Worm (Caenorhabditis elegans) whole organism, late embryonic: ENCODE measurements around the gene sgk-1.

Experiments used
- che-1 ChIP-seq: sonication (generic microtip); optimal IDR thresholded peaks from 2 replicates; lab custom pipeline; 2016; ENCODE audit warnings: mild to moderate bottlenecking, missing genetic modification characterization, missing compliant biosample characterization
- dmd-4 ChIP-seq: sonication (generic microtip); optimal IDR thresholded peaks from 2 replicates; lab custom pipeline; 2016; ENCODE audit warnings: borderline replicate concordance, missing genetic modification characterization, missing compliant biosample characterization
- fkh-6 ChIP-seq: sonication (generic microtip); optimal IDR thresholded peaks from 2 replicates; lab custom pipeline; 2016; ENCODE audit warnings: missing genetic modification characterization, missing compliant biosample characterization
- nhr-11 ChIP-seq: fragments of 150-350 bp; optimal IDR thresholded peaks from 2 replicates; lab custom pipeline; 2014; ENCODE audit warnings: missing biosample characterization, missing genetic modification characterization
- pha-4 ChIP-seq: fragments of 150-350 bp; optimal IDR thresholded peaks from 2 replicates; lab custom pipeline; 2018; ENCODE audit warnings: missing biosample characterization, missing genetic modification reagents, missing genetic modification characterization
- sox-4 ChIP-seq: sonication (generic microtip); optimal IDR thresholded peaks from 2 replicates; lab custom pipeline; 2017; ENCODE audit warnings: mild to moderate bottlenecking, missing genetic modification characterization, inconsistent platforms, missing compliant biosample characterization
- unc-42 ChIP-seq: sonication (generic microtip); optimal IDR thresholded peaks from 2 replicates; lab custom pipeline; 2016; ENCODE audit warnings: missing genotype, missing genetic modification characterization, missing compliant biosample characterization

DNA sequence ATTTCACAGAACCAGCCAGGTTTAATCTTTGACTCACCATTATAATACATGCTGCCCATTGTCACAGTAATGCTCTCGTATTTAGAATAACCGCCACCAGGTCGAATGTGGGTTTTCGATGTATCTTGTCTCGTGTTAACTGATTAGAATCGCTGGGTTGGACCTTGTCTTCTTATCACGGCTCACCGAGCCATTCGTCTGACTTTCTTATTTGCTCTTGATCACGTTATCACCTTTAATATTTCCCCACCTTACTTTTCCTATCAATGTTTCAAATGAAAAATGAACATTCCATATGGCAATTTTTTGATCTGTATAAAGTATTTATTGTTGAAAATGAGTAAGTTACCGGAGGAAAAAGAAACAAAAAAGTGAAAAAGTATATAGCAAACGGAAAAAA, at the start of gene sgk-1:
- TF ChIP-seq unc-42 (tag; lab: Kevin White, UChicago) (no peak), fkh-6 (no peak), nhr-11 (tag; lab: Kevin White, UChicago) (no peak), pha-4 (tag; lab: Kevin White, UChicago) (no peak), sox-4 (tag; lab: Kevin White, UChicago) (no peak), che-1 (tag; lab: Kevin White, UChicago) (no peak), dmd-4 (tag; lab: Kevin White, UChicago) (no peak)
